Fruit fly (Drosophila melanogaster) whole organism, embryonic: ENCODE results near the gene CG13724.

ENCODE experiments used
- CG1647 ChIP-seq: fragments of 200-800 bp; sonication (Bioruptor generic); optimal IDR thresholded peaks from 3 replicates; lab custom pipeline; 2016; ENCODE audit warnings: missing biosample characterization, missing genetic modification characterization
- CG4617 ChIP-seq: fragments of 200-800 bp; sonication (Bioruptor generic); optimal IDR thresholded peaks from 3 replicates; lab custom pipeline; 2016; ENCODE audit warnings: missing biosample characterization, missing genetic modification characterization, borderline replicate concordance
- CG7271 ChIP-seq: fragments of 200-800 bp; sonication (Bioruptor generic); optimal IDR thresholded peaks from 2 replicates; lab custom pipeline; 2018; ENCODE audit warnings: missing biosample characterization, mild to moderate bottlenecking, missing genetic modification characterization, moderate library complexity
- Dp ChIP-seq: fragments of 200-800 bp; sonication (Bioruptor generic); optimal IDR thresholded peaks from 2 replicates; lab custom pipeline; 2018; ENCODE audit warnings: missing biosample characterization, mild to moderate bottlenecking, missing genetic modification characterization, moderate library complexity
- ab ChIP-seq: fragments of 200-800 bp; sonication (Bioruptor generic); optimal IDR thresholded peaks from 2 replicates; lab custom pipeline; 2016; ENCODE audit warnings: missing biosample characterization, missing genetic modification characterization
- insv ChIP-seq, 2 experiments: fragments of 200-800 bp; sonication (Bioruptor generic); optimal IDR thresholded peaks; 3 replicates each; lab custom pipeline; 2016 to 2018; ENCODE audit warnings: missing biosample characterization in 2 of 2, missing genetic modification characterization in 2 of 2
- maf-S ChIP-seq: fragments of 200-800 bp; sonication (Bioruptor generic); optimal IDR thresholded peaks from 2 replicates; lab custom pipeline; 2016; ENCODE audit warnings: missing biosample characterization, missing genetic modification characterization
- oc ChIP-seq: fragments of 200-800 bp; sonication (Bioruptor generic); optimal IDR thresholded peaks from 2 replicates; lab custom pipeline; 2018; ENCODE audit warnings: missing biosample characterization, mild to moderate bottlenecking, missing genetic modification characterization, moderate library complexity
- slp2 ChIP-seq: fragments of 200-800 bp; sonication (Bioruptor generic); optimal IDR thresholded peaks from 2 replicates; lab custom pipeline; 2016; ENCODE audit warnings: missing biosample characterization, missing genetic modification characterization
- stc ChIP-seq: fragments of 200-800 bp; sonication (Bioruptor generic); IDR thresholded peaks from 2 replicates; pipeline ENCODE4 v1.3.6; 2022; ENCODE audit warnings: missing biosample characterization, missing genetic modification characterization

- TF ChIP-seq oc (tag; lab: Kevin White, UChicago) (no peak), slp2 (no peak), ab (GFP tag; lab: Kevin White, UChicago) (no peak), insv (GFP tag; optimal IDR thresholded peaks at IDR 0.05; lab: Kevin White, UChicago) (no peak), stc (GFP tag; lab: Robert Waterston, UW) (no peak), CG7271 (no peak), CG1647 (no peak), CG4617 (GFP tag; lab: Kevin White, UChicago) (peak; percentile 0), Dp (GFP tag; lab: Kevin White, UChicago) (peak; percentile 49), maf-S (no peak)
Measured at dm6 chr3L:17339122-17339521, 16.5 kb downstream of the CG13724 start, which contains the start of gene CG6479.
